Worm (Caenorhabditis elegans): Measurements from ENCODE around the gene K07H8.8.

Gene K07H8.8

ce11 chrIV:8262671-8263070, 5.5 kb downstream of the K07H8.8 start:
- TF ChIP-seq hif-1 (tag; optimal IDR thresholded peaks at IDR 0.05) (no peak), lin-38 (GFP tag; IDR thresholded peaks at IDR 0.05) (peak; percentile 3; the same call in 1 of the 2 replicates), aha-1 (tag) (peak; percentile 45), ztf-11 (tag; optimal IDR thresholded peaks at IDR 0.05) (no peak), mdt-29 (GFP tag; IDR thresholded peaks at IDR 0.05) (0 out of 2 replicates have a peak, but pooled peaks have one; percentile 19)

- TF ChIP-seq fkh-10 (GFP tag; optimal IDR thresholded peaks at IDR 0.05): no peak
- TF ChIP-seq dmd-9 (GFP tag; IDR thresholded peaks at IDR 0.05): no peak
- TF ChIP-seq sdz-12 (GFP tag; optimal IDR thresholded peaks at IDR 0.05): no peak
- TF ChIP-seq nhr-111 (GFP tag; optimal IDR thresholded peaks at IDR 0.05): no peak
- TF ChIP-seq D1046.2 (GFP tag; IDR thresholded peaks at IDR 0.05): no peak; the same call in 1 of the 2 replicates
- TF ChIP-seq vab-7 (GFP tag; IDR thresholded peaks at IDR 0.05): no peak
- TF ChIP-seq F10B5.3 (tag; optimal IDR thresholded peaks at IDR 0.05): no peak
- no peak for TF ChIP-seq spr-1 (tag; optimal IDR thresholded peaks at IDR 0.05)
- no peak for TF ChIP-seq mdl-1 (tag; optimal IDR thresholded peaks at IDR 0.05)
- no peak for TF ChIP-seq nhr-28 (tag; optimal IDR thresholded peaks at IDR 0.05)
- no peak for TF ChIP-seq fos-1 (tag; optimal IDR thresholded peaks at IDR 0.05)
- TF ChIP-seq lin-15B (tag; optimal IDR thresholded peaks at IDR 0.05): no peak
- TF ChIP-seq php-3 (GFP tag; IDR thresholded peaks at IDR 0.05): no peak
- no peak for TF ChIP-seq daf-12 (tag; optimal IDR thresholded peaks at IDR 0.05)
- peak; percentile 34; the same call in 1 of the 2 replicates for TF ChIP-seq mdt-29 (GFP tag; IDR thresholded peaks at IDR 0.05)
- TF ChIP-seq snpc-4 (tag; optimal IDR thresholded peaks at IDR 0.05): no peak
- TF ChIP-seq mes-2 (tag; optimal IDR thresholded peaks at IDR 0.05; ENCODE audit: poor library complexity, severe bottlenecking): no peak
- TF ChIP-seq nhr-237 (tag; optimal IDR thresholded peaks at IDR 0.05): no peak
- TF ChIP-seq lir-3 (tag; optimal IDR thresholded peaks at IDR 0.05): no peak
- no peak for TF ChIP-seq T20F7.1 (GFP tag; optimal IDR thresholded peaks at IDR 0.05)
- TF ChIP-seq mxl-3 (GFP tag; optimal IDR thresholded peaks at IDR 0.05): no peak
- TF ChIP-seq aly-2 (tag; optimal IDR thresholded peaks at IDR 0.05): no peak
- TF ChIP-seq Y48G9A.11 (GFP tag; IDR thresholded peaks at IDR 0.05): no peak
- TF ChIP-seq nhr-48 (tag; optimal IDR thresholded peaks at IDR 0.05): peak; percentile 69
- TF ChIP-seq gei-8 (GFP tag; optimal IDR thresholded peaks at IDR 0.05): no peak
- TF ChIP-seq zfp-3 (GFP tag; conservative IDR thresholded peaks at IDR 0.05): peak; percentile 73
- TF ChIP-seq attf-4 (tag; optimal IDR thresholded peaks at IDR 0.05): no peak
- no peak for TF ChIP-seq hmg-1.1 (GFP tag; IDR thresholded peaks at IDR 0.05)
- TF ChIP-seq lin-39 (tag; optimal IDR thresholded peaks at IDR 0.05): no peak
- TF ChIP-seq Y5F2A.4 (GFP tag; optimal IDR thresholded peaks at IDR 0.05): no peak
- peak; percentile 44 for TF ChIP-seq hlh-11 (tag; optimal IDR thresholded peaks at IDR 0.05)
- peak; percentile 47 for TF ChIP-seq lin-38 (GFP tag; IDR thresholded peaks at IDR 0.05)
- no peak for TF ChIP-seq dpl-1 (GFP tag; optimal IDR thresholded peaks at IDR 0.05)
- TF ChIP-seq ces-1 (GFP tag; optimal IDR thresholded peaks at IDR 0.05): no peak
- TF ChIP-seq cey-2 (tag; optimal IDR thresholded peaks at IDR 0.05; ENCODE audit: borderline replicate concordance, insufficient read depth): no peak
- TF ChIP-seq nhr-76 (tag; optimal IDR thresholded peaks at IDR 0.05): no peak
- TF ChIP-seq egl-27 (tag; optimal IDR thresholded peaks at IDR 0.05): no peak
- no peak for TF ChIP-seq R02D3.7 (tag; optimal IDR thresholded peaks at IDR 0.05)
- no peak for TF ChIP-seq rbr-2 (tag; optimal IDR thresholded peaks at IDR 0.05)
- TF ChIP-seq ceh-44 (GFP tag; IDR thresholded peaks at IDR 0.05): no peak
- no peak for TF ChIP-seq lin-1 (GFP tag; IDR thresholded peaks at IDR 0.05)
- TF ChIP-seq daf-8 (GFP tag; IDR thresholded peaks at IDR 0.05): 0 out of 2 replicates have a peak, but pooled peaks have one; percentile 70
- peak; percentile 95 for TF ChIP-seq dmd-6 (GFP tag; IDR thresholded peaks at IDR 0.05)
- no peak for TF ChIP-seq madf-5 (GFP tag; IDR thresholded peaks at IDR 0.05)
- no peak for TF ChIP-seq skn-1 (tag; optimal IDR thresholded peaks at IDR 0.05)
These were observed 7.2 kb downstream of the K07H8.8 start, which contains the start of gene vit-6 for ce11 chrIV:8260848-8261638. Gene vit-6, plus strand, starts transcription at chrIV:8261157.
